Fruit fly (Drosophila melanogaster): ENCODE data around the gene Sbp2.

DNA sequence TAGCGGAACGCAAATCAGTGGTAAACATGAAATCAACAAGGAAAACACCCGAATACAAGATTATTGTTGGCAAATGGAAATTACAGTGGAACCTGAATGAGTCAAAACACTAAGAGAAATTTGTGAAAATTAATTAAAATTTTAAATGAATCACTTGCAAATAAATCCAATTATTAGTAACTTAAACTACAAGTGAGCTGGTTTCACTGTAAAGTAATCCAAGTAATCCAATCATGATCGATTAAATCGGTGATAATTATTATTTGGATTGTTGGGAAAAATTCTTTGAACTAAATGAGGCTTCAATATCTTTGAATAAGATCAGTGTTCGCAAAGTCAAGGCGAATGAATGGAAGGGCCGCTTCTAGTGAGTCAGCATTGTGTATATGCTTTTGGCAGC, 15.6 kb upstream of the Sbp2 start:
- TF ChIP-seq CTCF (optimal IDR thresholded peaks at IDR 0.05) = no peak
- TF ChIP-seq CG8478 (optimal IDR thresholded peaks at IDR 0.05) = no peak

Measured in S2 (cell line).